Worm (Caenorhabditis elegans) whole organism, L2 larva: ENCODE data around the gene hrg-10.

ENCODE experiments used
- C34F6.9 ChIP-seq: fragments of 150-350 bp; optimal IDR thresholded peaks from 2 replicates; lab custom pipeline; 2014; ENCODE audit warnings: missing biosample characterization, missing genetic modification characterization
- F13H6.1 ChIP-seq: sonication (generic microtip); optimal IDR thresholded peaks from 2 replicates; lab custom pipeline; 2016; ENCODE audit warnings: missing genetic modification characterization, missing compliant biosample characterization
- R02D3.7 ChIP-seq: fragments of 150-350 bp; optimal IDR thresholded peaks from 2 replicates; lab custom pipeline; 2014; ENCODE audit warnings: missing biosample characterization, missing genetic modification characterization
- Y55F3AM.14 ChIP-seq: fragments of 200-800 bp; sonication (Bioruptor generic); optimal IDR thresholded peaks from 2 replicates; lab custom pipeline; 2018; ENCODE audit warnings: mild to moderate bottlenecking, missing genetic modification characterization, missing compliant biosample characterization
- ZK546.5 ChIP-seq: sonication (generic microtip); optimal IDR thresholded peaks from 2 replicates; lab custom pipeline; 2017; ENCODE audit warnings: missing biosample characterization, missing genetic modification characterization
- alr-1 ChIP-seq: fragments of 150-350 bp; optimal IDR thresholded peaks from 2 replicates; lab custom pipeline; 2014; ENCODE audit warnings: missing biosample characterization, missing genetic modification characterization
- aly-2 ChIP-seq: fragments of 150-350 bp; optimal IDR thresholded peaks from 2 replicates; lab custom pipeline; 2014; ENCODE audit warnings: missing biosample characterization, missing genetic modification characterization
- ama-1 ChIP-seq: fragments of 150-350 bp; optimal IDR thresholded peaks from 2 replicates; lab custom pipeline; 2018; ENCODE audit warnings: inconsistent platforms
- ceh-82 ChIP-seq: fragments of 150-350 bp; optimal IDR thresholded peaks from 2 replicates; lab custom pipeline; 2014; ENCODE audit warnings: missing biosample characterization, missing genetic modification characterization
- crh-2 ChIP-seq: sonication (generic microtip); optimal IDR thresholded peaks from 2 replicates; lab custom pipeline; 2017; ENCODE audit warnings: missing biosample characterization, missing genetic modification characterization
- dmd-4 ChIP-seq: sonication (generic microtip); optimal IDR thresholded peaks from 2 replicates; lab custom pipeline; 2017; ENCODE audit warnings: missing biosample characterization, missing genetic modification characterization
- elt-1 ChIP-seq: fragments of 150-350 bp; optimal IDR thresholded peaks from 2 replicates; lab custom pipeline; 2014; ENCODE audit warnings: missing biosample characterization, missing genetic modification characterization
- elt-3 ChIP-seq: sonication (generic microtip); optimal IDR thresholded peaks from 2 replicates; lab custom pipeline; 2017; ENCODE audit warnings: missing biosample characterization, missing genetic modification characterization
- gmeb-1 ChIP-seq: fragments of 150-350 bp; optimal IDR thresholded peaks from 2 replicates; lab custom pipeline; 2014; ENCODE audit warnings: missing biosample characterization, missing genetic modification characterization
- lin-11 ChIP-seq: fragments of 150-350 bp; sonication (generic microtip); optimal IDR thresholded peaks from 2 replicates; lab custom pipeline; 2014; ENCODE audit warnings: missing biosample characterization, missing genetic modification characterization, inconsistent platforms, mixed read lengths
- lin-13 ChIP-seq: fragments of 150-350 bp; optimal IDR thresholded peaks from 2 replicates; lab custom pipeline; 2014; ENCODE audit warnings: missing biosample characterization, missing genetic modification reagents, missing genetic modification characterization
- mab-5 ChIP-seq: fragments of 150-350 bp; optimal IDR thresholded peaks from 2 replicates; lab custom pipeline; 2014; ENCODE audit warnings: missing biosample characterization, missing genetic modification characterization
- mbf-1 ChIP-seq: sonication (generic microtip); optimal IDR thresholded peaks from 2 replicates; lab custom pipeline; 2017; ENCODE audit warnings: missing biosample characterization, missing genetic modification characterization
- mdl-1 ChIP-seq, 2 experiments: fragments of 150-350 bp in 1 of 2; sonication (generic microtip) in 1 of 2; optimal IDR thresholded peaks; 2 replicates each; lab custom pipeline; 2017; ENCODE audit warnings: missing biosample characterization in 2 of 2, missing genetic modification characterization in 2 of 2
- nhr-10 ChIP-seq: sonication (generic microtip); optimal IDR thresholded peaks from 2 replicates; lab custom pipeline; 2017; ENCODE audit warnings: missing biosample characterization, missing genetic modification characterization
- nhr-11 ChIP-seq: fragments of 150-350 bp; optimal IDR thresholded peaks from 2 replicates; lab custom pipeline; 2014; ENCODE audit warnings: missing biosample characterization, missing genetic modification characterization
- nhr-12 ChIP-seq: fragments of 150-350 bp; optimal IDR thresholded peaks from 2 replicates; lab custom pipeline; 2014; ENCODE audit warnings: missing biosample characterization, missing genetic modification characterization
- nhr-129 ChIP-seq: fragments of 150-350 bp; optimal IDR thresholded peaks from 2 replicates; lab custom pipeline; 2014; ENCODE audit warnings: missing biosample characterization, missing genetic modification characterization
- nhr-21 ChIP-seq: fragments of 150-350 bp; optimal IDR thresholded peaks from 2 replicates; lab custom pipeline; 2014; ENCODE audit warnings: missing biosample characterization, missing genetic modification characterization
- nhr-23 ChIP-seq: fragments of 150-350 bp; optimal IDR thresholded peaks from 2 replicates; lab custom pipeline; 2014; ENCODE audit warnings: missing biosample characterization, missing genetic modification reagents, missing genetic modification characterization
- nhr-237 ChIP-seq: fragments of 150-350 bp; optimal IDR thresholded peaks from 2 replicates; lab custom pipeline; 2014; ENCODE audit warnings: missing biosample characterization, missing genetic modification characterization
- nhr-25 ChIP-seq: fragments of 150-350 bp; sonication (generic microtip); optimal IDR thresholded peaks from 3 replicates; lab custom pipeline; 2014; ENCODE audit warnings: missing biosample characterization, missing genetic modification characterization
- nhr-6 ChIP-seq: fragments of 150-350 bp; optimal IDR thresholded peaks from 2 replicates; lab custom pipeline; 2014; ENCODE audit warnings: missing biosample characterization, missing genetic modification characterization
- nhr-77 ChIP-seq: fragments of 150-350 bp; optimal IDR thresholded peaks from 2 replicates; lab custom pipeline; 2014; ENCODE audit warnings: missing biosample characterization, missing genetic modification characterization
- peb-1 ChIP-seq: fragments of 150-350 bp; optimal IDR thresholded peaks from 2 replicates; lab custom pipeline; 2014; ENCODE audit warnings: missing biosample characterization, missing genetic modification characterization
- sem-4 ChIP-seq: fragments of 150-350 bp; optimal IDR thresholded peaks from 2 replicates; lab custom pipeline; 2014; ENCODE audit warnings: missing biosample characterization, missing genetic modification reagents, missing genetic modification characterization
- skn-1 ChIP-seq: sonication (generic microtip); optimal IDR thresholded peaks from 2 replicates; lab custom pipeline; 2017; ENCODE audit warnings: missing biosample characterization, missing genetic modification characterization
- sma-3 ChIP-seq: sonication (generic microtip); optimal IDR thresholded peaks from 2 replicates; lab custom pipeline; 2016; ENCODE audit warnings: missing genetic modification reagents, missing genetic modification characterization, missing compliant biosample characterization
- sma-9 ChIP-seq, 2 experiments: fragments of 150-350 bp in 1 of 2; sonication (generic microtip) in 1 of 2; optimal IDR thresholded peaks; 2 replicates each; lab custom pipeline; 2014 to 2016; ENCODE audit warnings: missing genetic modification characterization in 2 of 2, mild to moderate bottlenecking in 1 of 2, missing biosample characterization in 1 of 2, missing compliant biosample characterization in 1 of 2, missing genetic modification reagents in 1 of 2, moderate library complexity in 1 of 2
- snpc-4 ChIP-seq: fragments of 150-350 bp; optimal IDR thresholded peaks from 2 replicates; lab custom pipeline; 2014; ENCODE audit warnings: missing biosample characterization, missing genetic modification characterization
- unc-39 ChIP-seq: fragments of 150-350 bp; optimal IDR thresholded peaks from 2 replicates; lab custom pipeline; 2014; ENCODE audit warnings: missing biosample characterization, missing genetic modification characterization
- zag-1 ChIP-seq: fragments of 150-350 bp; optimal IDR thresholded peaks from 2 replicates; lab custom pipeline; 2014; ENCODE audit warnings: missing biosample characterization, missing genetic modification characterization
- ztf-1 ChIP-seq: fragments of 200-800 bp; sonication (Bioruptor generic); conservative IDR thresholded peaks from 2 replicates; pipeline ENCODE4 v1.3.6; 2022; ENCODE audit warnings: missing genetic modification characterization, missing compliant biosample characterization
- ztf-11 ChIP-seq: sonication (generic microtip); optimal IDR thresholded peaks from 2 replicates; lab custom pipeline; 2017; ENCODE audit warnings: missing biosample characterization, missing genetic modification characterization
- ztf-4 ChIP-seq: fragments of 150-350 bp; optimal IDR thresholded peaks from 2 replicates; lab custom pipeline; 2014; ENCODE audit warnings: missing biosample characterization, missing genetic modification characterization

hrg-10 gene

ce11 chrV:18930748-18931147, 26.4 kb downstream of the hrg-10 start:
- TF ChIP-seq nhr-23 (tag; lab: Kevin White, UChicago), result no peak
- no peak for TF ChIP-seq snpc-4
- no peak for TF ChIP-seq mdl-1 (tag; optimal IDR thresholded peaks at IDR 0.05; lab: Kevin White, UChicago)
- no peak for TF ChIP-seq ztf-4 (tag; lab: Kevin White, UChicago)
- TF ChIP-seq unc-39 (tag; lab: Kevin White, UChicago), result no peak
- no peak for TF ChIP-seq mbf-1 (tag; lab: Kevin White, UChicago)
- TF ChIP-seq nhr-10 (tag; lab: Kevin White, UChicago), result no peak
- no peak for TF ChIP-seq elt-1 (tag; lab: Kevin White, UChicago)
- no peak for TF ChIP-seq lin-11
- TF ChIP-seq ceh-82, result no peak
- TF ChIP-seq elt-3, result no peak
- TF ChIP-seq F13H6.1, result no peak
- TF ChIP-seq ztf-11 (tag; lab: Kevin White, UChicago), result no peak
- no peak for TF ChIP-seq nhr-25 (tag; lab: Kevin White, UChicago)
- TF ChIP-seq zag-1, result no peak
- no peak for TF ChIP-seq skn-1 (tag; lab: Kevin White, UChicago)

- no peak for TF ChIP-seq mdl-1 (tag; optimal IDR thresholded peaks at IDR 0.05; lab: Kevin White, UChicago)
- TF ChIP-seq Y55F3AM.14, result no peak
Measured at ce11 chrV:18917396-18917795, 39.7 kb downstream of the hrg-10 start.

ce11 chrV:18913120-18913519, 44.0 kb downstream of the hrg-10 start:
- TF ChIP-seq peb-1 (tag; lab: Kevin White, UChicago), result no peak
- TF ChIP-seq C34F6.9 (tag; lab: Kevin White, UChicago), result no peak
- no peak for TF ChIP-seq ztf-11 (tag; lab: Kevin White, UChicago)
- no peak for TF ChIP-seq nhr-21 (tag; lab: Kevin White, UChicago)
- TF ChIP-seq sma-9 (GFP tag; optimal IDR thresholded peaks at IDR 0.05; lab: Kevin White, UChicago), result no peak
- TF ChIP-seq sma-9 (tag; optimal IDR thresholded peaks at IDR 0.05; lab: Kevin White, UChicago), result no peak
- no peak for TF ChIP-seq lin-11

ce11 chrV:18912555-18912954, 44.6 kb downstream of the hrg-10 start:
- no peak for TF ChIP-seq sma-3
- TF ChIP-seq mab-5, result no peak
- TF ChIP-seq nhr-129 (tag; lab: Kevin White, UChicago), result no peak

ce11 chrV:18911736-18912135, 45.4 kb downstream of the hrg-10 start, which contains the start of gene cyp-42A1:
Gene cyp-42A1 (plus strand): TSS chrV:18912036.
- no peak for TF ChIP-seq dmd-4 (tag; lab: Kevin White, UChicago)
- TF ChIP-seq nhr-23 (tag; lab: Kevin White, UChicago), result no peak
- no peak for TF ChIP-seq Y55F3AM.14
- TF ChIP-seq R02D3.7 (tag; lab: Kevin White, UChicago), result no peak
- TF ChIP-seq mbf-1 (tag; lab: Kevin White, UChicago), result no peak
- no peak for TF ChIP-seq nhr-237 (tag; lab: Kevin White, UChicago)
- TF ChIP-seq gmeb-1 (tag; lab: Kevin White, UChicago), result no peak
- TF ChIP-seq F13H6.1, result no peak
- no peak for TF ChIP-seq nhr-6 (tag; lab: Kevin White, UChicago)
- no peak for TF ChIP-seq ama-1
- no peak for TF ChIP-seq lin-11
- no peak for TF ChIP-seq nhr-77 (tag; lab: Kevin White, UChicago)
- no peak for TF ChIP-seq nhr-129 (tag; lab: Kevin White, UChicago)
- TF ChIP-seq ZK546.5 (tag; lab: Kevin White, UChicago), result no peak
- no peak for TF ChIP-seq sem-4
- no peak for TF ChIP-seq ztf-11 (tag; lab: Kevin White, UChicago)
- no peak for TF ChIP-seq elt-3
- TF ChIP-seq ztf-4 (tag; lab: Kevin White, UChicago), result no peak
- TF ChIP-seq crh-2 (tag; lab: Kevin White, UChicago), result no peak
- no peak for TF ChIP-seq sma-3

ce11 chrV:18909682-18910081, 47.4 kb downstream of the hrg-10 start:
- no peak for TF ChIP-seq sem-4
- TF ChIP-seq nhr-12, result no peak
- no peak for TF ChIP-seq ztf-4 (tag; lab: Kevin White, UChicago)
- TF ChIP-seq mdl-1 (tag; optimal IDR thresholded peaks at IDR 0.05; lab: Kevin White, UChicago), result no peak
- TF ChIP-seq ZK546.5 (tag; lab: Kevin White, UChicago), result no peak
- no peak for TF ChIP-seq lin-13 (GFP tag; lab: Kevin White, UChicago)
- TF ChIP-seq snpc-4, result no peak
- TF ChIP-seq nhr-11 (tag; lab: Kevin White, UChicago), result no peak
- TF ChIP-seq aly-2 (tag; lab: Kevin White, UChicago), result no peak
- no peak for TF ChIP-seq nhr-25 (tag; lab: Kevin White, UChicago)
- no peak for TF ChIP-seq alr-1
- TF ChIP-seq ztf-1 (GFP tag; lab: Robert Waterston, UW), result no peak
